Worm (Caenorhabditis elegans) whole organism, mixed stage, embryonic: ENCODE results near the gene T26A5.8.

ENCODE experiments used
- M03D4.4 ChIP-seq: sonication (generic microtip); optimal IDR thresholded peaks from 2 replicates; lab custom pipeline; 2017; ENCODE audit warnings: mild to moderate bottlenecking, missing genetic modification characterization, missing compliant biosample characterization
- bed-3 ChIP-seq: fragments of 200-800 bp; sonication (Bioruptor generic); optimal IDR thresholded peaks from 3 replicates; lab custom pipeline; 2018; ENCODE audit warnings: mild to moderate bottlenecking, missing genetic modification characterization, moderate library complexity, missing compliant biosample characterization
- blmp-1 ChIP-seq: fragments of 150-350 bp; optimal IDR thresholded peaks from 2 replicates; lab custom pipeline; 2014; ENCODE audit warnings: missing biosample characterization, missing genetic modification characterization
- ceh-39 ChIP-seq: fragments of 150-350 bp; optimal IDR thresholded peaks from 2 replicates; lab custom pipeline; 2014; ENCODE audit warnings: missing biosample characterization, missing genetic modification characterization
- ceh-43 ChIP-seq: fragments of 200-800 bp; sonication (Bioruptor generic); optimal IDR thresholded peaks from 2 replicates; lab custom pipeline; 2018; ENCODE audit warnings: mild to moderate bottlenecking, missing genetic modification characterization, moderate library complexity, missing compliant biosample characterization
- ceh-83 ChIP-seq: fragments of 200-800 bp; sonication (Bioruptor generic); optimal IDR thresholded peaks from 2 replicates; lab custom pipeline; 2018; ENCODE audit warnings: mild to moderate bottlenecking, missing genetic modification characterization, missing compliant biosample characterization
- ces-1 ChIP-seq: fragments of 150-350 bp; optimal IDR thresholded peaks from 2 replicates; lab custom pipeline; 2014; ENCODE audit warnings: missing biosample characterization, missing genetic modification reagents, missing genetic modification characterization
- cnd-1 ChIP-seq: fragments of 200-800 bp; sonication (Bioruptor generic); optimal IDR thresholded peaks from 2 replicates; lab custom pipeline; 2018; ENCODE audit warnings: mild to moderate bottlenecking, missing genetic modification characterization, missing compliant biosample characterization
- drap-1 ChIP-seq: fragments of 200-800 bp; sonication (Bioruptor generic); optimal IDR thresholded peaks from 3 replicates; lab custom pipeline; 2018; ENCODE audit warnings: mild to moderate bottlenecking, missing genetic modification characterization, missing compliant biosample characterization
- elt-1 ChIP-seq: sonication (generic microtip); optimal IDR thresholded peaks from 2 replicates; lab custom pipeline; 2017; ENCODE audit warnings: missing genetic modification characterization, mild to moderate bottlenecking, missing compliant biosample characterization, antibody characterized with exemption, moderate library complexity, borderline replicate concordance; ENCODE audit not compliant: insufficient read depth
- elt-3 ChIP-seq: fragments of 150-350 bp; optimal IDR thresholded peaks from 2 replicates; lab custom pipeline; 2014; ENCODE audit warnings: missing biosample characterization, missing genetic modification characterization
- flh-1 ChIP-seq: fragments of 200-800 bp; sonication (Bioruptor generic); optimal IDR thresholded peaks from 2 replicates; lab custom pipeline; 2018; ENCODE audit warnings: mild to moderate bottlenecking, missing genetic modification characterization, moderate library complexity, missing compliant biosample characterization
- ham-2 ChIP-seq: fragments of 200-800 bp; sonication (Bioruptor generic); optimal IDR thresholded peaks from 2 replicates; lab custom pipeline; 2018; ENCODE audit warnings: mild to moderate bottlenecking, missing genetic modification characterization, missing compliant biosample characterization
- hlh-1 ChIP-seq: fragments of 150-350 bp; optimal IDR thresholded peaks from 2 replicates; lab custom pipeline; 2014; ENCODE audit warnings: missing biosample characterization, missing genetic modification reagents, missing genetic modification characterization
- lin-13 ChIP-seq: fragments of 150-350 bp; optimal IDR thresholded peaks from 2 replicates; lab custom pipeline; 2014; ENCODE audit warnings: missing biosample characterization, missing genetic modification characterization
- lin-32 ChIP-seq: fragments of 200-800 bp; sonication (Bioruptor generic); optimal IDR thresholded peaks from 2 replicates; lab custom pipeline; 2018; ENCODE audit warnings: mild to moderate bottlenecking, missing genetic modification characterization, missing compliant biosample characterization
- lsy-2 ChIP-seq: fragments of 150-350 bp; optimal IDR thresholded peaks from 2 replicates; lab custom pipeline; 2014; ENCODE audit warnings: missing biosample characterization, missing genetic modification characterization
- mab-5 ChIP-seq: fragments of 150-350 bp; optimal IDR thresholded peaks from 2 replicates; lab custom pipeline; 2014; ENCODE audit warnings: missing biosample characterization, missing genetic modification characterization
- mep-1 ChIP-seq: fragments of 150-350 bp; optimal IDR thresholded peaks from 2 replicates; lab custom pipeline; 2017; ENCODE audit warnings: missing biosample characterization, missing genetic modification reagents, missing genetic modification characterization, inconsistent platforms
- mls-2 ChIP-seq: sonication (generic microtip); optimal IDR thresholded peaks from 2 replicates; lab custom pipeline; 2016; ENCODE audit warnings: mild to moderate bottlenecking, missing genetic modification characterization, moderate library complexity, missing compliant biosample characterization
- nhr-12 ChIP-seq: fragments of 150-350 bp; optimal IDR thresholded peaks from 2 replicates; lab custom pipeline; 2014; ENCODE audit warnings: missing biosample characterization, missing genetic modification characterization
- nhr-2 ChIP-seq: fragments of 150-350 bp; optimal IDR thresholded peaks from 2 replicates; lab custom pipeline; 2014; ENCODE audit warnings: missing biosample characterization, missing genetic modification characterization
- nhr-237 ChIP-seq: fragments of 150-350 bp; optimal IDR thresholded peaks from 2 replicates; lab custom pipeline; 2014; ENCODE audit warnings: missing biosample characterization, missing genetic modification characterization
- nhr-28 ChIP-seq: fragments of 150-350 bp; optimal IDR thresholded peaks from 2 replicates; lab custom pipeline; 2014; ENCODE audit warnings: missing biosample characterization, missing genetic modification characterization
- nhr-76 ChIP-seq: sonication (generic microtip); optimal IDR thresholded peaks from 2 replicates; lab custom pipeline; 2017; ENCODE audit warnings: missing biosample characterization, missing genetic modification characterization
- pha-4 ChIP-seq: fragments of 150-350 bp; optimal IDR thresholded peaks from 2 replicates; lab custom pipeline; 2018; ENCODE audit warnings: missing biosample characterization, missing genetic modification reagents, missing genetic modification characterization
- sem-2 ChIP-seq: fragments of 200-800 bp; sonication (Bioruptor generic); optimal IDR thresholded peaks from 2 replicates; lab custom pipeline; 2018; ENCODE audit warnings: mild to moderate bottlenecking, missing genetic modification characterization, missing compliant biosample characterization
- snpc-4 ChIP-seq: fragments of 150-350 bp; optimal IDR thresholded peaks from 2 replicates; lab custom pipeline; 2014; ENCODE audit warnings: missing biosample characterization, missing genetic modification characterization
- sptf-1 ChIP-seq: sonication (generic microtip); optimal IDR thresholded peaks from 2 replicates; lab custom pipeline; 2017; ENCODE audit warnings: mild to moderate bottlenecking, missing genetic modification characterization, moderate library complexity, missing compliant biosample characterization
- tbx-8 ChIP-seq: fragments of 200-800 bp; sonication (Bioruptor generic); optimal IDR thresholded peaks from 2 replicates; lab custom pipeline; 2018; ENCODE audit warnings: mild to moderate bottlenecking, missing genetic modification characterization, moderate library complexity, missing compliant biosample characterization
- unc-120 ChIP-seq: sonication (generic microtip); optimal IDR thresholded peaks from 2 replicates; lab custom pipeline; 2017; ENCODE audit warnings: missing genetic modification characterization, missing compliant biosample characterization; ENCODE audit not compliant: poor library complexity, severe bottlenecking
- unc-39 ChIP-seq: fragments of 150-350 bp; optimal IDR thresholded peaks from 2 replicates; lab custom pipeline; 2014; ENCODE audit warnings: missing biosample characterization, missing genetic modification characterization
- unc-62 ChIP-seq: fragments of 150-350 bp; optimal IDR thresholded peaks from 2 replicates; lab custom pipeline; 2014; ENCODE audit warnings: missing biosample characterization, missing genetic modification reagents, missing genetic modification characterization
- zip-8 ChIP-seq: fragments of 150-350 bp; optimal IDR thresholded peaks from 2 replicates; lab custom pipeline; 2014; ENCODE audit warnings: missing biosample characterization, missing genetic modification characterization
- ztf-11 ChIP-seq: fragments of 150-350 bp; optimal IDR thresholded peaks from 2 replicates; lab custom pipeline; 2014; ENCODE audit warnings: missing biosample characterization, missing genetic modification characterization

The T26A5.8 gene

DNA sequence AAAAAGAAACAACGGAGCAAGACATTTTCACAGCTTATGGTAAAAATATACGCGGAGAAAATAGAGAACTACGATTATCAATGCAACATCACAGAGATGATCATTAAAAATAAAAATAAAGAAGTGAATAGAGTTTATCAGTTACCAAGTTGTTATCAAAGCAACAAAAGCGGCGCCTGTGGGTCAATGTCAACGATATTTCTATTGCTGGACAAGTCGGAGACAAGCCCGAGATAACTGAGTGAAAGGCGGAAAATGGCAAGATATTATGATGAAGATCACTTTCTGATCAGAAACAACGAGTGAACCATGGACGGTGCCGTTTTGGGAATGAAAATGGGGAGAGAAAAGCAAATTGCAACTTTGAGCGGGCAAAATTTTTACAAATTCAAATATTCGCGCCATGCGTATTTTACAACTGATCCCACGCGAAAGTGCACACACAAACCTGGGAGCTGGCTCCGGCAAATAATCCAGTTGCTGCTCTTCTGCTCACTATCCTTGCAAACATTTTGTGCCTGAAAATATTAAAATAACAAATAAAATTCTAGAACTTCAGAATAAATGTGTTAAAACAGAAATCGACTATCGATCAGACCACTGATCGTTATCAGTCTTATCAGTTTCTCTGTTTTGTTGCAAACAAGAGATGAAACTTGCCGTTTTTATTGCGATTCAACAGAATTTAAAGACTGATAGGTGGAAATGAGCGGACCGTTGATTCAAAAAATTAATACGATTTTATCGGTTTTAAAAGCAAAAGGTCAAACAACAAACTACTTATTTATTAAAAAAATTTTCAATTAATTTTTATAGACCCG lies 20.1 kb downstream of the T26A5.8 start, which contains the start of gene mel-32:
Gene mel-32, minus strand, starts transcription at position 696 of the 821 bp plus-strand sequence.
- no peak for TF ChIP-seq unc-39
- no peak for TF ChIP-seq ceh-43 (GFP tag; lab: Kevin White, UChicago)
- no peak for TF ChIP-seq nhr-2
- no peak for TF ChIP-seq cnd-1 (tag; lab: Kevin White, UChicago)
- no peak for TF ChIP-seq ceh-39 (tag; lab: Kevin White, UChicago)

DNA sequence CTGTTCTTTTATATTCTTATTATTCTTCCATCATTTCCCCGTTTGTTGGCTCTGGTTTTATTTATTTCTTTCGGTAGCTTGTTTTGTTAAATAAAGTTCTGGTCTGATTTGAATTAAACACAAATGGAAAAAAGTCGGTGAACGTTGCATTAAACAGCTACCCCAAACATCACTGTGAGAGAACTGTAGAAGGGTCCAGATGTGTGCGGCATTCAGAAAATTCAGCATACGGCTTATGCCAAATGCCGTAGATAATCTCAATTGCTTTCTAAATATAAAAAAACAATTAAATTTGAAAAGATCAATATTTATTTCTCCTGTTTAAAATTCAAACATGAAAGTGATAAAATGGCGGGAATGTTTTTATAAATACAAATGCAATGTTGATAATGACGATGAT lies 22.8 kb downstream of the T26A5.8 start:
- TF ChIP-seq drap-1 (no peak), unc-62 (GFP tag; lab: Kevin White, UChicago) (no peak), nhr-237 (no peak), tbx-8 (GFP tag; lab: Kevin White, UChicago) (no peak), ztf-11 (tag; lab: Kevin White, UChicago) (no peak), bed-3 (no peak), ceh-43 (GFP tag; lab: Kevin White, UChicago) (no peak), nhr-2 (no peak), unc-39 (no peak), ceh-83 (GFP tag; lab: Kevin White, UChicago) (no peak), nhr-12 (tag; lab: Kevin White, UChicago) (no peak), lsy-2 (tag; lab: Kevin White, UChicago) (no peak), elt-3 (no peak), mep-1 (no peak)

DNA sequence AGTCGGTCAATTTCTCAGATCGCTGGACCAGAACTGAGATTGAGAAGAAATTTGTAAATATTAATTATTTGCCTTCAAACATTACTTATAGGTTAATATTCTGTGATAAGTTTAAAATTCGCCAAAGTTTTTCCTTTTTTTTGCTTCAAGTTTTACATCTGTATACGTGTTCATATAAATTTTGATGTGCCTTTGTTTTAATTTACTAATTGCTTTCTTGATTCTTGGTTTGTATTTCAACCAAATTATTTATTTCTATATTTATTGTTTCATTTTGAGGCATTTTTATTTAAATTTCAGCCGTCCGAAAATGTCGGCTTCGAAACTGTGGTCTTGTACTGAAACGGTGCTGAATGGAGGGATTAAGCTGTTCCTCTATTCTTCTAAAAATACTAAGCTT lies 26.3 kb downstream of the T26A5.8 start, which contains the start of gene C05D11.1:
Gene C05D11.1, plus strand, starts transcription at position 301 of the 400 bp plus-strand sequence.
- TF ChIP-seq lin-13 (tag; lab: Kevin White, UChicago) (no peak), ces-1 (no peak), nhr-28 (no peak), hlh-1 (tag; lab: Kevin White, UChicago) (no peak), blmp-1 (tag; lab: Kevin White, UChicago) (no peak), ceh-83 (GFP tag; lab: Kevin White, UChicago) (no peak)

DNA sequence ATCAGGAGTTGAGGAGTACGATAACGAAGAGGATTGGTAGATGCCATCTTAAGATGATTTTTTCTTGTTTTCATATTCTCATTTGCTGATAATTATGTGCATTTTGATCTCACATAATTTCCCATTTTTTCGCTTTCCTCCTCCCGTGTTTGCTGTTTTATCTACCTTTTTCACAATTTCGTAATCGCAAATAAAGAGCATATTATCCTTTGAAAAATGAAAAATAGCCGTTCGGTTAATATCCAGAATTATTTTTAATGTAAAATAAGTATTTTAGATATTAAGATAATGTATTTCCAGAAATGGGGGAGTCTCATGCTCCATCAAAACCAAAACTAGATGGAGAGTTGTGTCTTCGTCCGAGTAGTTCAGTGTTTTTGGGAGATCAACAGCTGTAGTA lies 29.7 kb downstream of the T26A5.8 start, which contains the start of gene vps-16:
Gene vps-16, plus strand, starts transcription at position 301 of the 400 bp plus-strand sequence.
- no peak for TF ChIP-seq nhr-76 (tag; lab: Kevin White, UChicago)
- TF ChIP-seq ceh-43 (GFP tag; lab: Kevin White, UChicago): no peak
- TF ChIP-seq, all 35 proteins: peak for 0

DNA sequence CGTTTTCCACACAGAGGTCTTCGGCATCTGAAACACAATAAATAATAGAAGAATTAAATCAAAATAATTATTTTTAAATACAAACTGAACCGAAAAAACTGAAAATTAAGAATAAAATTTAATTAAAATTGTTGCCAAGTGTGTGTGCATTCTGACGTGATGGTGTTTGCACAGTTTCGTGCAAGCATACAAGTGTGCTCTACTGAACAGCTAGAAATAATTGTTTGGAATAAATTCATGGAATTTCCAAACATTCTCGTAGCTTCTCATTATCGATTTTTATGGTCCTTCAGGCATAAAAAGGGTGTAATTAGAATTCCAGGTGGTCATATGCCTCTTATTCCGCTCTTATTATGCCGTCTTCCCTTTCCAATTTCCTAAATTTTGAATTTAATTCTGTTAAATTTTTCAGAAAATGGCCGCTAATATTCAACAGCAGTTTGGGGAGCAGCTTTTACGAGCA lies 30.9 kb downstream of the T26A5.8 start, which contains the start of the genes mrps-17 and txdc-9:
Gene mrps-17, minus strand, starts transcription at position 33 of the 463 bp plus-strand sequence.
Gene txdc-9, plus strand, starts transcription at position 413 of the 463 bp plus-strand sequence.
- no peak for TF ChIP-seq blmp-1 (tag; lab: Kevin White, UChicago)
- no peak for TF ChIP-seq unc-120 (tag; lab: Kevin White, UChicago)
- TF ChIP-seq mab-5: no peak
- peak; percentile 30 for TF ChIP-seq hlh-1 (tag; lab: Kevin White, UChicago)
- no peak for TF ChIP-seq elt-1
- TF ChIP-seq sem-2 (GFP tag; lab: Kevin White, UChicago): no peak
- TF ChIP-seq nhr-28: no peak
- peak; percentile 55 for TF ChIP-seq sptf-1 (tag; lab: Kevin White, UChicago)
- no peak for TF ChIP-seq snpc-4 (tag; lab: Kevin White, UChicago)
- peak; percentile 70 for TF ChIP-seq ham-2 (GFP tag; lab: Kevin White, UChicago)
- TF ChIP-seq ztf-11 (tag; lab: Kevin White, UChicago): no peak
- TF ChIP-seq tbx-8 (GFP tag; lab: Kevin White, UChicago): no peak
- TF ChIP-seq lin-32 (GFP tag; lab: Kevin White, UChicago): no peak
- no peak for TF ChIP-seq flh-1 (GFP tag; lab: Kevin White, UChicago)
- TF ChIP-seq unc-39: no peak
- no peak for TF ChIP-seq nhr-76 (tag; lab: Kevin White, UChicago)
- no peak for TF ChIP-seq ceh-83 (GFP tag; lab: Kevin White, UChicago)
- no peak for TF ChIP-seq nhr-237
- TF ChIP-seq bed-3: no peak
- peak; percentile 86 for TF ChIP-seq pha-4 (tag; lab: Kevin White, UChicago)
- TF ChIP-seq zip-8: no peak
- no peak for TF ChIP-seq nhr-2
- TF ChIP-seq M03D4.4: no peak
- TF ChIP-seq lin-13 (tag; lab: Kevin White, UChicago): peak; percentile 48
- TF ChIP-seq mls-2 (tag; lab: Kevin White, UChicago): no peak
- no peak for TF ChIP-seq ceh-39 (tag; lab: Kevin White, UChicago)
- TF ChIP-seq elt-3: no peak
- no peak for TF ChIP-seq drap-1
- TF ChIP-seq ceh-43 (GFP tag; lab: Kevin White, UChicago): peak; percentile 80
- no peak for TF ChIP-seq cnd-1 (tag; lab: Kevin White, UChicago)
- TF ChIP-seq unc-62 (GFP tag; lab: Kevin White, UChicago): no peak
- TF ChIP-seq ces-1: peak; percentile 99
- no peak for TF ChIP-seq nhr-12 (tag; lab: Kevin White, UChicago)
- TF ChIP-seq lsy-2 (tag; lab: Kevin White, UChicago): peak; percentile 81
- peak; percentile 75 for TF ChIP-seq mep-1
